Fruit fly (Drosophila melanogaster) whole organism, embryonic: ENCODE data around the gene CG13127.
A peak's percentile ranks its signal among the peaks of the same experiment; 100 is the strongest.

Experiments used
- Blimp-1 ChIP-seq: fragments of 200-800 bp; sonication (Bioruptor generic); optimal IDR thresholded peaks from 3 replicates; lab custom pipeline; 2018; ENCODE audit warnings: missing biosample characterization, missing genetic modification characterization, mild to moderate bottlenecking, moderate library complexity, missing genetic modification reagents
- BtbVII ChIP-seq: fragments of 200-800 bp; sonication (Bioruptor generic); optimal IDR thresholded peaks from 3 replicates; lab custom pipeline; 2017; ENCODE audit warnings: missing biosample characterization, mild to moderate bottlenecking, missing genetic modification characterization
- CG10366 ChIP-seq: fragments of 200-800 bp; sonication (Bioruptor generic); IDR thresholded peaks from 2 replicates; pipeline ENCODE4 v1.3.6; 2022; ENCODE audit warnings: missing biosample characterization, missing genetic modification characterization
- CG10959 ChIP-seq: fragments of 200-800 bp; sonication (Bioruptor generic); IDR thresholded peaks from 2 replicates; pipeline ENCODE4 v1.3.6; 2022; ENCODE audit warnings: missing biosample characterization, missing genetic modification characterization
- CG11398 ChIP-seq: fragments of 200-800 bp; sonication (Bioruptor generic); optimal IDR thresholded peaks from 2 replicates; lab custom pipeline; 2016; ENCODE audit warnings: missing biosample characterization, missing genetic modification characterization
- CG11560 ChIP-seq: fragments of 200-800 bp; sonication (Bioruptor generic); IDR thresholded peaks from 3 replicates; pipeline ENCODE4 v1.3.6; 2022; ENCODE audit warnings: missing biosample characterization, missing genetic modification characterization
- CG14014 ChIP-seq: fragments of 200-800 bp; sonication (Bioruptor generic); IDR thresholded peaks from 2 replicates; pipeline ENCODE4 v1.3.6; 2022; ENCODE audit warnings: missing biosample characterization, missing genetic modification characterization
- CG1602 ChIP-seq: fragments of 200-800 bp; sonication (Bioruptor generic); optimal IDR thresholded peaks from 3 replicates; lab custom pipeline; 2016; ENCODE audit warnings: missing biosample characterization, missing genetic modification characterization
- CG1603 ChIP-seq: fragments of 200-800 bp; sonication (Bioruptor generic); optimal IDR thresholded peaks from 2 replicates; lab custom pipeline; 2019; ENCODE audit warnings: missing biosample characterization, mild to moderate bottlenecking, missing genetic modification characterization, moderate library complexity
- CG16813 ChIP-seq: fragments of 200-800 bp; sonication (Bioruptor generic); IDR thresholded peaks from 3 replicates; pipeline ENCODE4 v1.3.6; 2022; ENCODE audit warnings: missing biosample characterization, missing genetic modification characterization; ENCODE audit not compliant: partially characterized antibody
- CG16863 ChIP-seq: fragments of 200-800 bp; sonication (Bioruptor generic); optimal IDR thresholded peaks from 3 replicates; lab custom pipeline; 2016; ENCODE audit warnings: missing biosample characterization, missing genetic modification characterization
- CG1832 ChIP-seq: fragments of 200-800 bp; sonication (Bioruptor generic); optimal IDR thresholded peaks from 2 replicates; lab custom pipeline; 2017; ENCODE audit warnings: missing biosample characterization, mild to moderate bottlenecking, missing genetic modification characterization, inconsistent platforms
- CG2199 ChIP-seq: fragments of 200-800 bp; sonication (Bioruptor generic); IDR thresholded peaks from 3 replicates; pipeline ENCODE4 v1.3.6; 2022; ENCODE audit warnings: missing biosample characterization, missing genetic modification characterization
- CG33557 ChIP-seq: fragments of 200-800 bp; sonication (Bioruptor generic); optimal IDR thresholded peaks from 2 replicates; lab custom pipeline; 2019; ENCODE audit warnings: missing biosample characterization, mild to moderate bottlenecking, missing genetic modification characterization, moderate library complexity
- CG42726 ChIP-seq: fragments of 200-800 bp; sonication (Bioruptor generic); IDR thresholded peaks from 2 replicates; pipeline ENCODE4 v1.3.6; 2022; ENCODE audit warnings: missing biosample characterization, missing genetic modification characterization; ENCODE audit not compliant: partially characterized antibody
- CG6854 ChIP-seq: fragments of 200-800 bp; sonication (Bioruptor generic); optimal IDR thresholded peaks from 3 replicates; lab custom pipeline; 2017; ENCODE audit warnings: missing biosample characterization, mild to moderate bottlenecking, missing genetic modification characterization
- CG9609 ChIP-seq: fragments of 200-800 bp; sonication (Bioruptor generic); optimal IDR thresholded peaks from 3 replicates; lab custom pipeline; 2016; ENCODE audit warnings: missing biosample characterization, missing genetic modification characterization
- Deaf1 ChIP-seq: fragments of 200-800 bp; optimal IDR thresholded peaks from 3 replicates; lab custom pipeline; 2019; ENCODE audit warnings: missing biosample characterization, mild to moderate bottlenecking, missing genetic modification characterization, moderate library complexity
- Drgx ChIP-seq: fragments of 200-800 bp; sonication (Bioruptor generic); IDR thresholded peaks from 2 replicates; pipeline ENCODE4 v1.3.6; 2022; ENCODE audit warnings: missing biosample characterization, missing genetic modification characterization
- Ets65A ChIP-seq: fragments of 200-800 bp; sonication (Bioruptor generic); peaks from one replicate; lab custom pipeline; 2016; ENCODE audit warnings: missing biosample characterization, missing genetic modification characterization
- HLH4C ChIP-seq: fragments of 200-800 bp; sonication (Bioruptor generic); IDR thresholded peaks from 3 replicates; pipeline ENCODE4 v1.3.6; 2022; ENCODE audit warnings: missing biosample characterization, missing genetic modification characterization; ENCODE audit not compliant: partially characterized antibody
- Hmr ChIP-seq: fragments of 200-800 bp; sonication (Bioruptor generic); optimal IDR thresholded peaks from 3 replicates; lab custom pipeline; 2017; ENCODE audit warnings: mild to moderate bottlenecking, missing biosample characterization, missing genetic modification reagents, missing genetic modification characterization
- Hr39 ChIP-seq: fragments of >200 bp; optimal IDR thresholded peaks from 2 replicates; lab custom pipeline; 2017
- Hr51 ChIP-seq, 2 experiments: fragments of 200-800 bp; sonication (Bioruptor generic); optimal IDR thresholded peaks; 2 replicates in 1 of 2; 3 replicates in 1 of 2; lab custom pipeline; 2016 to 2018; ENCODE audit warnings: missing biosample characterization in 2 of 2, missing genetic modification characterization in 2 of 2, mild to moderate bottlenecking in 1 of 2, moderate library complexity in 1 of 2
- Hr78 ChIP-seq, 2 experiments: fragments of 200-800 bp in 1 of 2; fragments of >200 bp in 1 of 2; sonication (Bioruptor generic) in 1 of 2; optimal IDR thresholded peaks; 2 replicates each; lab custom pipeline; 2017 to 2019; ENCODE audit warnings: missing biosample characterization in 2 of 2, missing genetic modification characterization in 2 of 2, mild to moderate bottlenecking in 1 of 2, moderate library complexity in 1 of 2
- Lhr ChIP-seq: fragments of 200-800 bp; sonication (Bioruptor generic); optimal IDR thresholded peaks from 3 replicates; lab custom pipeline; 2017; ENCODE audit warnings: mild to moderate bottlenecking, missing biosample characterization, missing genetic modification reagents, missing genetic modification characterization
- Lpt ChIP-seq: fragments of >200 bp; optimal IDR thresholded peaks from 2 replicates; lab custom pipeline; 2018; ENCODE audit warnings: missing biosample characterization, missing genetic modification characterization
- Mad ChIP-seq: fragments of 200-800 bp; sonication (Bioruptor generic); optimal IDR thresholded peaks from 2 replicates; lab custom pipeline; 2016; ENCODE audit warnings: missing biosample characterization, missing genetic modification characterization
- Meics ChIP-seq: fragments of 200-800 bp; sonication (Bioruptor generic); optimal IDR thresholded peaks from 2 replicates; lab custom pipeline; 2017; ENCODE audit warnings: missing biosample characterization, mild to moderate bottlenecking, missing genetic modification characterization
- NC2α ChIP-seq: fragments of 200-800 bp; sonication (Bioruptor generic); optimal IDR thresholded peaks from 2 replicates; lab custom pipeline; 2016; ENCODE audit warnings: missing biosample characterization, missing genetic modification characterization
- Neu2 ChIP-seq: fragments of 200-800 bp; sonication (Bioruptor generic); optimal IDR thresholded peaks from 3 replicates; lab custom pipeline; 2016; ENCODE audit warnings: missing biosample characterization, missing genetic modification characterization, borderline replicate concordance
- Nf-YB ChIP-seq: fragments of 200-800 bp; sonication (Bioruptor generic); optimal IDR thresholded peaks from 3 replicates; lab custom pipeline; 2019; ENCODE audit warnings: missing biosample characterization, mild to moderate bottlenecking, missing genetic modification characterization, moderate library complexity
- Sox102F ChIP-seq: fragments of 200-800 bp; sonication (Bioruptor generic); optimal IDR thresholded peaks from 2 replicates; lab custom pipeline; 2018; ENCODE audit warnings: missing biosample characterization, mild to moderate bottlenecking, missing genetic modification characterization, moderate library complexity
- cad ChIP-seq: fragments of >200 bp; optimal IDR thresholded peaks from 2 replicates; lab custom pipeline; 2017; ENCODE audit warnings: missing biosample characterization, missing genetic modification characterization
- cas ChIP-seq: fragments of 200-800 bp; sonication (Bioruptor generic); IDR thresholded peaks from 2 replicates; pipeline ENCODE4 v1.3.6; 2022; ENCODE audit warnings: missing biosample characterization, missing genetic modification characterization
- caup ChIP-seq: fragments of 200-800 bp; sonication (Bioruptor generic); optimal IDR thresholded peaks from 3 replicates; lab custom pipeline; 2017; ENCODE audit warnings: missing biosample characterization, mild to moderate bottlenecking, missing genetic modification characterization, moderate library complexity; ENCODE audit not compliant: severe bottlenecking
- chinmo ChIP-seq: fragments of 200-800 bp; sonication (Bioruptor generic); IDR thresholded peaks from 4 replicates; pipeline ENCODE4 v1.3.6; 2022; ENCODE audit warnings: missing biosample characterization, missing genetic modification characterization; ENCODE audit not compliant: partially characterized antibody
- chm ChIP-seq: fragments of 200-800 bp; sonication (Bioruptor generic); IDR thresholded peaks from 2 replicates; pipeline ENCODE4 v1.3.6; 2022; ENCODE audit warnings: missing biosample characterization, missing genetic modification characterization
- dan ChIP-seq: fragments of 200-800 bp; sonication (Bioruptor generic); IDR thresholded peaks from 2 replicates; pipeline ENCODE4 v1.3.6; 2022; ENCODE audit warnings: missing biosample characterization, missing genetic modification characterization
- dati ChIP-seq: fragments of 200-800 bp; sonication (Bioruptor generic); IDR thresholded peaks from 2 replicates; pipeline ENCODE4 v1.3.6; 2022; ENCODE audit warnings: missing biosample characterization, missing genetic modification characterization
- dm ChIP-seq: fragments of 200-800 bp; sonication (Bioruptor generic); optimal IDR thresholded peaks from 3 replicates; lab custom pipeline; 2016; ENCODE audit warnings: missing biosample characterization, missing genetic modification characterization
- fd96Cb ChIP-seq: fragments of 200-800 bp; sonication (Bioruptor generic); optimal IDR thresholded peaks from 2 replicates; lab custom pipeline; 2018; ENCODE audit warnings: missing biosample characterization, mild to moderate bottlenecking, missing genetic modification characterization, moderate library complexity
- gem ChIP-seq: fragments of 200-800 bp; sonication (Bioruptor generic); optimal IDR thresholded peaks from 2 replicates; lab custom pipeline; 2019; ENCODE audit warnings: missing biosample characterization, mild to moderate bottlenecking, missing genetic modification characterization, moderate library complexity
- klu ChIP-seq: fragments of 200-800 bp; sonication (Bioruptor generic); IDR thresholded peaks from 2 replicates; pipeline ENCODE4 v1.3.6; 2022; ENCODE audit warnings: missing biosample characterization, missing genetic modification characterization
- lab ChIP-seq: fragments of 200-800 bp; sonication (Bioruptor generic); optimal IDR thresholded peaks from 3 replicates; lab custom pipeline; 2017; ENCODE audit warnings: missing biosample characterization, missing genetic modification characterization, mild to moderate bottlenecking, moderate library complexity, missing genetic modification reagents
- lilli ChIP-seq: fragments of 200-800 bp; sonication (Bioruptor generic); optimal IDR thresholded peaks from 3 replicates; lab custom pipeline; 2016; ENCODE audit warnings: missing biosample characterization, missing genetic modification characterization
- mld ChIP-seq: fragments of 200-800 bp; sonication (Bioruptor generic); IDR thresholded peaks from 3 replicates; pipeline ENCODE4 v1.3.6; 2022; ENCODE audit warnings: missing biosample characterization, missing genetic modification characterization; ENCODE audit not compliant: partially characterized antibody
- peb ChIP-seq: fragments of 200-800 bp; sonication (Bioruptor generic); IDR thresholded peaks from 2 replicates; pipeline ENCODE4 v1.3.6; 2022; ENCODE audit warnings: missing biosample characterization, missing genetic modification characterization
- pfk ChIP-seq: fragments of 200-800 bp; sonication (Bioruptor generic); optimal IDR thresholded peaks from 2 replicates; lab custom pipeline; 2018; ENCODE audit warnings: missing biosample characterization, mild to moderate bottlenecking, missing genetic modification characterization, moderate library complexity
- rib ChIP-seq: fragments of 200-800 bp; sonication (Bioruptor generic); IDR thresholded peaks from 2 replicates; pipeline ENCODE4 v1.3.6; 2022; ENCODE audit warnings: missing biosample characterization, missing genetic modification characterization
- slbo ChIP-seq: fragments of 200-800 bp; sonication (Bioruptor generic); IDR thresholded peaks from 2 replicates; pipeline ENCODE4 v1.3.6; 2022; ENCODE audit warnings: missing biosample characterization, missing genetic modification characterization
- tin ChIP-seq: fragments of 200-800 bp; sonication (Bioruptor generic); optimal IDR thresholded peaks from 3 replicates; lab custom pipeline; 2016; ENCODE audit warnings: missing biosample characterization, missing genetic modification characterization

CG13127 gene

DNA sequence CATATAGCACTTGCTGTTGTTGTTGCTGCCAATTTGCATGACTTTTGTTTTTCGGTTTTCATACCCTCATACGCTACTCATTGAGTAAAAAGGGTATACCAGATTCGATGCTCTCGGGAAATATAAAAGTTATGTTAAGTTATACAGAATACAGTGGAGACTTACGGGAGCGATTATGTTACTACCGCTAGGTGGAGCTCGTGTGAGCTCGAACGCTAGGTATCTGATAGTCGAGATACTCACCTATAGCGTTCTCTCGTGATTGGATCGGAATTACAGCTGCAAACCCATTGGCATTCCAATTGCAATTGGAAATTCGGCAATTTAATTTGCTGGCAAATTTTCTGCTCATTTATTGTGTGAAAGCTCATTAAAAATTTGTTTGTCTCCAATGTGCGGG is 6.9 kb downstream of the CG13127 start (continued):
- TF ChIP-seq CG16813 (GFP tag; lab: Robert Waterston, UW) = peak; percentile 78
- TF ChIP-seq Hr78 (GFP tag; optimal IDR thresholded peaks at IDR 0.05; lab: Kevin White, UChicago) = no peak
- TF ChIP-seq pfk (GFP tag; lab: Kevin White, UChicago) = no peak
- TF ChIP-seq dm (GFP tag; lab: Kevin White, UChicago) = no peak
- TF ChIP-seq CG9609 (GFP tag; lab: Kevin White, UChicago) = no peak
- no peak for TF ChIP-seq lilli
- no peak for TF ChIP-seq dati
- TF ChIP-seq slbo (GFP tag; lab: Robert Waterston, UW) = no peak
- TF ChIP-seq fd96Cb (tag; lab: Kevin White, UChicago) = no peak
- TF ChIP-seq klu (GFP tag; lab: Robert Waterston, UW) = no peak
- no peak for TF ChIP-seq Deaf1 (tag; lab: Kevin White, UChicago)
- no peak for TF ChIP-seq Mad (GFP tag; lab: Kevin White, UChicago)
- TF ChIP-seq CG10366 (GFP tag; lab: Robert Waterston, UW) = no peak
- TF ChIP-seq dan (GFP tag; lab: Robert Waterston, UW) = no peak
- TF ChIP-seq Meics (GFP tag; lab: Kevin White, UChicago) = no peak
- TF ChIP-seq CG11398 = no peak
- TF ChIP-seq lab (GFP tag; lab: Kevin White, UChicago) = no peak
- TF ChIP-seq Nf-YB (GFP tag; lab: Kevin White, UChicago) = no peak
- no peak for TF ChIP-seq Hr39 (lab: Kevin White, UChicago)
- TF ChIP-seq CG6854 = no peak
- no peak for TF ChIP-seq CG1832
- TF ChIP-seq CG11560 (tag; lab: Robert Waterston, UW) = no peak
- TF ChIP-seq NC2α (GFP tag; lab: Kevin White, UChicago) = no peak
- no peak for TF ChIP-seq BtbVII
- TF ChIP-seq caup (GFP tag; lab: Kevin White, UChicago) = no peak
- TF ChIP-seq CG33557 = no peak
- peak; percentile 95 for TF ChIP-seq HLH4C (GFP tag; lab: Robert Waterston, UW)
- no peak for TF ChIP-seq Neu2
- TF ChIP-seq Hmr = no peak
- TF ChIP-seq, all 482 proteins: peak for 27

DNA sequence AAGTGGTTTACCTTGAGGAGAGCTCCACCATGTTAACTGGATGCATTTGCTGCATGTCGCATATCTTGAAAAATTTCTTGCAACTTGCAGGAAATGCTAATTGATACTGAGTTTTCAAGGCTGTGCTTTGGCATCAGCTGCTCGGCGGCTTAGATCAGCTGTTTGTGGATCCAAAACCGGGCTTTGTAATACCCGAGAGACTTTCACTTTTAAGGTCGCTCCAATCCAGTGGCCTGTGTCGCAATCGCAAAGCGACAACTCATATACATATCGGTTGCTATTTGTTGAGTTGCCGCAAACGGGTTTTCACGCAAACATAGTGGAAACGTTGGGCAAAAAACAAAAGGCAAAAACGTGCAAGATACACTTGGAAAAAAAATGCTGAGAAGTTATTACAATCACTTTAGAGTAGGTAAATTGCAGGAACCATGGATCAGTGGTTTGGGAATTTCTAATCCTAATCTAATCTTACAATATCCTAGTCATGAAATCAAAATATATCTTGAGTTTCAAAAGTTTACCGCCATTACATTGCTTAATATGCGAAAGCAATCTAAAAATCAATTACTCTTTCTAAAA is 9.4 kb downstream of the CG13127 start:
- TF ChIP-seq peb (GFP tag; lab: Robert Waterston, UW) (no peak), Lpt (GFP tag; lab: Kevin White, UChicago) (no peak), rib (GFP tag; lab: Robert Waterston, UW) (no peak), chm (no peak), cad (GFP tag; lab: Kevin White, UChicago) (no peak), Drgx (GFP tag; lab: Robert Waterston, UW) (peak; percentile 39), CG42726 (GFP tag; lab: Robert Waterston, UW) (no peak), gem (tag; lab: Kevin White, UChicago) (no peak), Lhr (GFP tag; lab: Kevin White, UChicago) (no peak), Ets65A (GFP tag; lab: Kevin White, UChicago) (peak; percentile 14), cas (GFP tag; lab: Robert Waterston, UW) (no peak), CG1603 (tag; lab: Kevin White, UChicago) (no peak), chinmo (GFP tag; lab: Robert Waterston, UW) (0 out of 4 replicates have a peak, but pooled peaks have one; percentile 60), CG1602 (GFP tag; lab: Kevin White, UChicago) (no peak), Blimp-1 (peak; percentile 51), Sox102F (GFP tag; lab: Kevin White, UChicago) (peak; percentile 12), CG14014 (GFP tag; lab: Robert Waterston, UW) (no peak), CG2199 (GFP tag; lab: Robert Waterston, UW) (no peak), mld (GFP tag; lab: Robert Waterston, UW) (no peak), Hr51 (GFP tag; optimal IDR thresholded peaks at IDR 0.05; lab: Kevin White, UChicago) (peak in 1 of 2 experiments; percentile 33), CG16863 (GFP tag; lab: Kevin White, UChicago) (no peak), tin (GFP tag; lab: Kevin White, UChicago) (no peak), CG10959 (GFP tag; lab: Robert Waterston, UW) (no peak)
